Worm (Caenorhabditis elegans) whole organism, young adult: Measurements from ENCODE around the gene mccc-1.

ENCODE experiments used
- D2030.7 ChIP-seq: fragments of 200-800 bp; sonication (Bioruptor generic); IDR thresholded peaks from 2 replicates; pipeline ENCODE4 v1.3.6; 2022; ENCODE audit warnings: missing genetic modification reagents, missing genetic modification characterization, missing compliant biosample characterization
- F10E7.11 ChIP-seq: sonication (generic microtip); optimal IDR thresholded peaks from 2 replicates; lab custom pipeline; 2017; ENCODE audit warnings: mild to moderate bottlenecking, missing genetic modification characterization, moderate library complexity, missing compliant biosample characterization
- K12H6.12 ChIP-seq: fragments of 200-800 bp; sonication (Bioruptor generic); optimal IDR thresholded peaks from 2 replicates; lab custom pipeline; 2018; ENCODE audit warnings: mild to moderate bottlenecking, missing genetic modification characterization, missing compliant biosample characterization
- Y53G8AR.9 ChIP-seq: fragments of 200-800 bp; sonication (Bioruptor generic); conservative IDR thresholded peaks from 2 replicates; pipeline ENCODE4 v1.3.6; 2022; ENCODE audit warnings: missing genetic modification reagents, missing genetic modification characterization, missing compliant biosample characterization
- attf-3 ChIP-seq: fragments of 200-800 bp; sonication (Bioruptor generic); conservative IDR thresholded peaks from 2 replicates; pipeline ENCODE4 v1.3.6; 2022; ENCODE audit warnings: missing genetic modification reagents, missing genetic modification characterization, missing compliant biosample characterization
- attf-5 ChIP-seq: fragments of 200-800 bp; sonication (Bioruptor generic); optimal IDR thresholded peaks from 2 replicates; lab custom pipeline; 2018; ENCODE audit warnings: mild to moderate bottlenecking, missing genetic modification characterization, missing compliant biosample characterization
- bed-1 ChIP-seq: fragments of 200-800 bp; sonication (Bioruptor generic); IDR thresholded peaks from 2 replicates; pipeline ENCODE4 v1.3.6; 2022; ENCODE audit warnings: missing genetic modification reagents, missing genetic modification characterization, missing compliant biosample characterization
- cebp-2 ChIP-seq: fragments of 200-800 bp; sonication (Bioruptor generic); IDR thresholded peaks from 2 replicates; pipeline ENCODE4 v1.3.6; 2022; ENCODE audit warnings: missing genetic modification characterization, missing compliant biosample characterization
- die-1 ChIP-seq: sonication (generic microtip); optimal IDR thresholded peaks from 2 replicates; lab custom pipeline; 2016; ENCODE audit warnings: missing genotype, mild to moderate bottlenecking, missing genetic modification characterization, missing compliant biosample characterization
- hsf-1 ChIP-seq: fragments of 200-800 bp; sonication (Bioruptor generic); IDR thresholded peaks from 2 replicates; pipeline ENCODE4 v1.3.6; 2022; ENCODE audit warnings: missing genetic modification reagents, missing genetic modification characterization, missing compliant biosample characterization
- madf-6 ChIP-seq: fragments of 200-800 bp; sonication (Bioruptor generic); IDR thresholded peaks from 2 replicates; pipeline ENCODE4 v1.3.6; 2022; ENCODE audit warnings: missing genetic modification reagents, missing genetic modification characterization, missing compliant biosample characterization
- mcd-1 ChIP-seq: fragments of 200-800 bp; sonication (Bioruptor generic); IDR thresholded peaks from 2 replicates; pipeline ENCODE4 v1.3.6; 2022; ENCODE audit warnings: missing genetic modification reagents, missing genetic modification characterization, missing compliant biosample characterization
- mel-28 ChIP-seq: sonication (generic microtip); optimal IDR thresholded peaks from 2 replicates; lab custom pipeline; 2016; ENCODE audit warnings: borderline replicate concordance, mild to moderate bottlenecking, missing genetic modification characterization, missing compliant biosample characterization
- snpc-3.4 ChIP-seq: sonication (generic microtip); optimal IDR thresholded peaks from 2 replicates; lab custom pipeline; 2017; ENCODE audit warnings: missing genetic modification characterization, mild to moderate bottlenecking, missing compliant biosample characterization, antibody characterized with exemption, moderate library complexity, missing genotype, missing genetic modification reagents
- unc-130 ChIP-seq: sonication (generic microtip); optimal IDR thresholded peaks from 2 replicates; lab custom pipeline; 2016; ENCODE audit warnings: missing genetic modification reagents, missing genetic modification characterization, missing compliant biosample characterization

The mccc-1 gene

DNA sequence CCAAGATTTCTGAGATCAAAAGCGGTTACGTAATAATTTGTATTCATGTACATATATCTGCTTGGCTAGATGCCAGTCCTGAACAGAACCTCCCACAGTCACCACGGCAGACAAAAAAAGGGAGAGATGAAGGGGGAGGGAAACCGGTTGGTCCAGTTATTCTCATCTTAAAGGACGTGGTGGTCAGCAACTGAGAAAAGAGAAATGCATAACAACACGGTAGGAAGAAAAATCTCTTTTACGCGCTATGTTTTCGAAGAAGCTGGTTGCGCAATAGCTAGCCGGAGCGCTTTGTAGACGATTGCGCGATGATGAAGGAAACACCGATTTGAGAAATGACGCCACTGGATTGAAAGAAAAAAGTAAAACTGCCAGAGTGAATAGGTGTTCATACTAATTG is 33.7 kb downstream of the mccc-1 start:
- TF ChIP-seq hsf-1, result no peak
- TF ChIP-seq, all 124 proteins: peak for 0

DNA sequence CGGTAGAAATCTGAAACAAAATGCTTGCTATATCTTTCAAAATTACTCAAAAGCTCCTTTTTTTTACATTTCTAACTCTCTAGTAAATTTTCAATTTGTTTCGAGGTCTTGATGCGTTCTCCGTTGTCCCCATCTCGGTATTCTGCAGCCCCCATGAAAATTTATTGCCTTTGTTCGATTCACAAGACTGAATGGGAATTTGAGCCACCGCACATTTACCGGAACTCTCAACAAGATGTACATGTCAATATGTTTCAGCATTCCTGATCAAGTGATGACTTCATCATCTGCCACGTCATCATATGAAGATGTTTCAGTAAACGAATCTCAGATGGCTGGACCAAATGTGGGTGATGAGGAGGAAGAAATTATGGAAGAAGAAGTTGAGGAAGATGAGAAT is 36.1 kb downstream of the mccc-1 start:
- TF ChIP-seq cebp-2 (GFP tag; lab: Robert Waterston, UW), result no peak
- TF ChIP-seq die-1 (tag; lab: Kevin White, UChicago), result no peak

DNA sequence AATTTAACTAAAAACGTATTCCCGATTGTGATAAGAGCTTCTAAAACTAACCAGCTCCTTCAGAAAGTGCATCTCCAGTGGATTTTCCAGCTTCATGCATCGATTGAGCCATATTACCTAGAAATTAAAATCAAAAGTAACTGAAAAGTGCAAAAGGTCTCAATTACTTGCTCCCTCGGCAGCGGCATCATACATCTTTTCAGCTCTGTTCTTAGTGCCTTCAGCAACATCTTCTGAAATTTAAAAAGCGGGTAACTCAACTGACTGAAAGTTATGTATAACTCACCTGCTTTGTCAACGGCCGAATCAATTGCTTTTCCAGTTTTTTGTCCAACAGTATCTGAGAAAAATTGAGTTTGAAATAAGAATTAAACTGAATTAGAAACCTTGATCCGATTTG is 40.0 kb downstream of the mccc-1 start:
- no peak for TF ChIP-seq unc-130 (GFP tag; lab: Kevin White, UChicago)
- no peak for TF ChIP-seq F10E7.11
- no peak for TF ChIP-seq snpc-3.4 (tag; lab: Kevin White, UChicago)
- no peak for TF ChIP-seq attf-3 (GFP tag; lab: Robert Waterston, UW)
- no peak for TF ChIP-seq die-1 (tag; lab: Kevin White, UChicago)

DNA sequence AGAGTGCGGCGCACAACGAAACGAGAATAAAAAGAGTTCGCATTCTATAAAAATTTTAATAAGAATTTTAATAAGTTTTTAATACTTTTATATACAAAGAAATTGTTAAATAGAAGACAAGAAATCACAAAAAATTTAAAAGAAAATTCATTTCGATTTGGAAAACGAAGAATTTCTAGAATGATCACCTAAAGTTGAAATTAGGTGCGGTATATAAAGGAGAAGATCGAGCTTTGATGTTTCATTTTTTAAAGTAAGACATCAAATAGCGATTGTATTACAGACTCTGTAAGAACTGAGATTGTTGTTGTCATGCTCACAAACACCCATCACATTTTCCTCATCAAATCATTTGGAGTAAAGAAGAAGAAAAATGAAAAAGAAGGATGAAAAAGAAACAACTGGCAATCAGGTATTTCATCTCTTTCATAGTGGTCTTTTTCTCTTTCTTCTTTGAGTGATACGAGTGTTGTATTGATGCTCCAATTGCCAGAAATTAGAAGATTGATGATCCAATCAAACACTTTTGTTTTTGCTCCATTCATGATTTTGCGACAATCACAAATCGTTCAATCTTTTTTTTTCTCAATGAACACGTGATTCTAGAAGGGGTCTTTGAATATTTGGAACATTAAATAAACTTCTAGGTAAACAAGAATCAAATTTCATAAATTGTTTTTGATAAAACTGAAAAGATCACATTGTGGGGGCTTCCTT is 44.0 kb downstream of the mccc-1 start, which contains the start of gene dur-1:
Gene dur-1 (minus strand): TSS at position 51 of the 717 bp plus-strand sequence.
- TF ChIP-seq Y53G8AR.9 (GFP tag; lab: Robert Waterston, UW) (no peak), K12H6.12 (peak; percentile 25)

DNA sequence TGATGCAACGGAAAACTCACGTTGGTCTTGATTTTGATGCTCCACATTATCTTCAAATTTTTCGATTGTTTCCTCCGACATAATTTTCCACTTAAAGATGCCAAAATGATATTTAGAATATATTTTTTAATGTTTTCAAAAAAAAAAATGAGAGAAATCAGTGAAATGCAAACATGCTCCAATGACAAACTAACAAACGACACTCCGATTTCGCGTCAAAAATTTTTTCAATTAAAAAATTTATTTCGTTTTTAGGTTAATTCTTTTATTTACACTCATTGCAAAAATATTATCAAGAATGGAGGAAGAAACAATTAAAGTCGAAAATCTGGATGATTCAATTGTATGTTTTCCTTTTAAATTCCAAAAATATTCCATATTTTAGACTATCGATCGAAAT is 47.7 kb downstream of the mccc-1 start, which contains the start of the genes trmt-10A and F25H8.2:
Gene trmt-10A (minus strand): TSS at position 159 of the 400 bp plus-strand sequence.
Gene F25H8.2 (plus strand): TSS at position 181 of the 400 bp plus-strand sequence.
- TF ChIP-seq D2030.7 (GFP tag; lab: Robert Waterston, UW) (no peak), mcd-1 (peak; percentile 70), attf-5 (GFP tag; lab: Kevin White, UChicago) (peak; percentile 54), attf-3 (GFP tag; lab: Robert Waterston, UW) (peak; percentile 76)

DNA sequence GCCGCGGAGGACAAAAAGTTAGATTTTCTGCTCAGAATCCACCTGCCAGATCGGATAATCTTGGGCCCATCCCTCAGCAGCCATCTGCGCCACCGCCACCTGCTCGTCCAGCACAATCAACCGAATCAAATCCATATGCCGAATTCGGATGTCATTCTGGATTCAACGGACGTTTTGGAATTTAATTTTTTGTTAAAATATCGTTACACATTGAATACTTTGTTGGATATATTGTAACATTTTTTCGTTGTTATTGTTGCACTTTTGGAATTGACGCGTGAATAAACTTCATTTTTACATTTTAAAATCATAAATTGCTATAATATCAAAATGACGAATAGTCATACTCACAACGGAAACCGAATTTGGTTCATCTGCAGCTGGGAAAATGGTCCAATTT is 49.2 kb downstream of the mccc-1 start, which contains the start of gene spe-29:
Gene spe-29 (plus strand): TSS at position 301 of the 400 bp plus-strand sequence.
- TF ChIP-seq madf-6 (GFP tag; lab: Robert Waterston, UW), result no peak; the same call in 1 of the 2 replicates
- no peak for TF ChIP-seq bed-1
- no peak for TF ChIP-seq mel-28
